Worm (Caenorhabditis elegans) whole organism, young adult: ENCODE results near the gene edg-1.

Experiments
- B0035.1 ChIP-seq: sonication (generic microtip); optimal IDR thresholded peaks from 2 replicates; lab custom pipeline; 2016; ENCODE audit warnings: missing genetic modification characterization, mild to moderate bottlenecking, missing compliant biosample characterization, missing genotype, missing genetic modification reagents
- F10E7.11 ChIP-seq: sonication (generic microtip); optimal IDR thresholded peaks from 2 replicates; lab custom pipeline; 2017; ENCODE audit warnings: mild to moderate bottlenecking, missing genetic modification characterization, moderate library complexity, missing compliant biosample characterization
- F49E8.2 ChIP-seq: sonication (generic microtip); optimal IDR thresholded peaks from 3 replicates; lab custom pipeline; 2017; ENCODE audit warnings: missing genetic modification characterization, mild to moderate bottlenecking, missing compliant biosample characterization, antibody characterized with exemption, moderate library complexity; ENCODE audit not compliant: insufficient read depth
- F57A8.1 ChIP-seq: fragments of 200-800 bp; sonication (Bioruptor generic); optimal IDR thresholded peaks from 2 replicates; lab custom pipeline; 2018; ENCODE audit warnings: mild to moderate bottlenecking, missing genetic modification characterization, moderate library complexity, missing compliant biosample characterization
- T26A5.8 ChIP-seq: sonication (generic microtip); optimal IDR thresholded peaks from 2 replicates; lab custom pipeline; 2016; ENCODE audit warnings: missing genetic modification characterization, missing compliant biosample characterization
- Y79H2A.3 ChIP-seq: fragments of 200-800 bp; sonication (Bioruptor generic); conservative IDR thresholded peaks from 2 replicates; pipeline ENCODE4 v1.3.6; 2022; ENCODE audit warnings: missing genetic modification reagents, missing genetic modification characterization, missing compliant biosample characterization
- aptf-2 ChIP-seq: fragments of 200-800 bp; sonication (Bioruptor generic); conservative IDR thresholded peaks from 2 replicates; pipeline ENCODE4 v1.3.6; 2022; ENCODE audit warnings: missing genetic modification reagents, missing genetic modification characterization, missing compliant biosample characterization
- aptf-3 ChIP-seq: fragments of 200-800 bp; sonication (Bioruptor generic); IDR thresholded peaks from 2 replicates; pipeline ENCODE4 v1.3.6; 2022; ENCODE audit warnings: missing genetic modification characterization, missing compliant biosample characterization
- cebp-1 ChIP-seq, 2 experiments: fragments of 200-800 bp in 1 of 2; sonication (Bioruptor generic) in 1 of 2; sonication (generic microtip) in 1 of 2; IDR thresholded peaks in 1 of 2; optimal IDR thresholded peaks in 1 of 2; 2 replicates each; pipeline versions ENCODE4 v1.3.6 to Lab custom; 2017 to 2022; ENCODE audit warnings: missing compliant biosample characterization in 2 of 2, missing genetic modification characterization in 2 of 2, mild to moderate bottlenecking in 1 of 2, missing genetic modification reagents in 1 of 2, moderate library complexity in 1 of 2
- ceh-58 ChIP-seq: fragments of 200-800 bp; sonication (Bioruptor generic); IDR thresholded peaks from 2 replicates; pipeline ENCODE4 v1.3.6; 2022; ENCODE audit warnings: missing genetic modification characterization, missing compliant biosample characterization
- ceh-79 ChIP-seq: sonication (generic microtip); optimal IDR thresholded peaks from 2 replicates; lab custom pipeline; 2017; ENCODE audit warnings: mild to moderate bottlenecking, missing genetic modification characterization, missing compliant biosample characterization
- ceh-91 ChIP-seq: fragments of 200-800 bp; sonication (Bioruptor generic); IDR thresholded peaks from 2 replicates; pipeline ENCODE4 v1.3.6; 2022; ENCODE audit warnings: missing genetic modification reagents, missing genetic modification characterization, missing compliant biosample characterization
- die-1 ChIP-seq: sonication (generic microtip); optimal IDR thresholded peaks from 2 replicates; lab custom pipeline; 2016; ENCODE audit warnings: missing genotype, mild to moderate bottlenecking, missing genetic modification characterization, missing compliant biosample characterization
- dpl-1 ChIP-seq: fragments of 150-350 bp; optimal IDR thresholded peaks from 2 replicates; lab custom pipeline; 2014; ENCODE audit warnings: missing biosample characterization, missing genetic modification reagents, missing genetic modification characterization
- egl-18 ChIP-seq: fragments of 200-800 bp; sonication (Bioruptor generic); IDR thresholded peaks from 2 replicates; pipeline ENCODE4 v1.3.6; 2022; ENCODE audit warnings: missing genetic modification reagents, missing genetic modification characterization, missing compliant biosample characterization
- egrh-3 ChIP-seq: fragments of 200-800 bp; sonication (Bioruptor generic); IDR thresholded peaks from 2 replicates; pipeline ENCODE4 v1.3.6; 2022; ENCODE audit warnings: missing genetic modification reagents, missing genetic modification characterization, missing compliant biosample characterization
- him-1 ChIP-seq: sonication (generic microtip); optimal IDR thresholded peaks from 2 replicates; lab custom pipeline; 2016; ENCODE audit warnings: missing genotype, missing genetic modification reagents, missing genetic modification characterization, missing compliant biosample characterization
- let-526 ChIP-seq: fragments of 200-800 bp; sonication (Bioruptor generic); IDR thresholded peaks from 2 replicates; pipeline ENCODE4 v1.3.6; 2022; ENCODE audit warnings: missing genetic modification reagents, missing genetic modification characterization, missing compliant biosample characterization
- let-607 ChIP-seq, 2 experiments: fragments of 200-800 bp in 1 of 2; sonication (Bioruptor generic) in 1 of 2; sonication (generic microtip) in 1 of 2; optimal IDR thresholded peaks; 2 replicates each; lab custom pipeline; 2016 to 2018; ENCODE audit warnings: mild to moderate bottlenecking in 2 of 2, missing compliant biosample characterization in 2 of 2, missing genetic modification characterization in 2 of 2, moderate library complexity in 2 of 2, missing genotype in 1 of 2
- lsl-1 ChIP-seq: fragments of 200-800 bp; sonication (Bioruptor generic); optimal IDR thresholded peaks from 2 replicates; lab custom pipeline; 2018; ENCODE audit warnings: mild to moderate bottlenecking, missing genetic modification characterization, moderate library complexity, missing compliant biosample characterization
- madf-6 ChIP-seq: fragments of 200-800 bp; sonication (Bioruptor generic); IDR thresholded peaks from 2 replicates; pipeline ENCODE4 v1.3.6; 2022; ENCODE audit warnings: missing genetic modification reagents, missing genetic modification characterization, missing compliant biosample characterization
- mel-28 ChIP-seq: sonication (generic microtip); optimal IDR thresholded peaks from 2 replicates; lab custom pipeline; 2016; ENCODE audit warnings: borderline replicate concordance, mild to moderate bottlenecking, missing genetic modification characterization, missing compliant biosample characterization
- nfya-2 ChIP-seq: fragments of 200-800 bp; sonication (Bioruptor generic); IDR thresholded peaks from 2 replicates; pipeline ENCODE4 v1.3.6; 2022; ENCODE audit warnings: missing genetic modification reagents, missing genetic modification characterization, missing compliant biosample characterization
- nhr-179 ChIP-seq: sonication (generic microtip); optimal IDR thresholded peaks from 2 replicates; lab custom pipeline; 2016; ENCODE audit warnings: mild to moderate bottlenecking, missing genetic modification characterization, missing compliant biosample characterization
- nhr-27 ChIP-seq: fragments of 200-800 bp; sonication (Bioruptor generic); optimal IDR thresholded peaks from 2 replicates; lab custom pipeline; 2018; ENCODE audit warnings: mild to moderate bottlenecking, missing genetic modification characterization, moderate library complexity, missing compliant biosample characterization
- repo-1 ChIP-seq: sonication (generic microtip); optimal IDR thresholded peaks from 2 replicates; lab custom pipeline; 2017; ENCODE audit warnings: mild to moderate bottlenecking, missing genetic modification characterization, missing compliant biosample characterization
- tbp1 ChIP-seq: fragments of 200-800 bp; sonication (Bioruptor generic); optimal IDR thresholded peaks from 2 replicates; lab custom pipeline; 2018; ENCODE audit warnings: mild to moderate bottlenecking, missing genetic modification characterization, missing compliant biosample characterization
- xnd-1 ChIP-seq: sonication (generic microtip); optimal IDR thresholded peaks from 2 replicates; lab custom pipeline; 2016; ENCODE audit warnings: missing genotype, missing genetic modification reagents, missing genetic modification characterization, missing compliant biosample characterization
- zfh-2 ChIP-seq: fragments of 200-800 bp; sonication (Bioruptor generic); conservative IDR thresholded peaks from 2 replicates; pipeline ENCODE4 v1.3.6; 2022; ENCODE audit warnings: missing genetic modification reagents, missing genetic modification characterization, missing compliant biosample characterization
- ztf-3 ChIP-seq: fragments of 200-800 bp; sonication (Bioruptor generic); optimal IDR thresholded peaks from 2 replicates; lab custom pipeline; 2018; ENCODE audit warnings: mild to moderate bottlenecking, missing genetic modification characterization, missing compliant biosample characterization

edg-1 gene

ce11 chrIV:11352768-11353167 lies 32.2 kb downstream of the edg-1 start:
- no peak for TF ChIP-seq dpl-1

ce11 chrIV:11353946-11354458 lies 33.4 kb downstream of the edg-1 start, which contains the start of gene T01G1.2:
TSS of gene T01G1.2 (plus strand) at chrIV:11354408.
- no peak for TF ChIP-seq nhr-27 (tag; lab: Kevin White, UChicago)
- TF ChIP-seq Y79H2A.3 (GFP tag; lab: Robert Waterston, UW), result no peak
- TF ChIP-seq cebp-1 (GFP tag; IDR thresholded peaks at IDR 0.05; lab: Robert Waterston, UW), result no peak
- no peak for TF ChIP-seq cebp-1 (tag; optimal IDR thresholded peaks at IDR 0.05; lab: Kevin White, UChicago)
- no peak for TF ChIP-seq ceh-91 (GFP tag; lab: Robert Waterston, UW)
- TF ChIP-seq B0035.1 (tag; lab: Kevin White, UChicago), result no peak
- TF ChIP-seq nhr-179 (tag; lab: Kevin White, UChicago), result no peak
- no peak for TF ChIP-seq die-1 (tag; lab: Kevin White, UChicago)
- no peak for TF ChIP-seq egrh-3 (GFP tag; lab: Robert Waterston, UW)
- no peak for TF ChIP-seq mel-28 (tag; lab: Kevin White, UChicago)
- no peak for TF ChIP-seq repo-1 (tag; lab: Kevin White, UChicago)
- TF ChIP-seq aptf-3 (GFP tag; lab: Robert Waterston, UW), result no peak

ce11 chrIV:11359769-11360168 lies 39.2 kb downstream of the edg-1 start, which contains the start of gene klp-12:
TSS of gene klp-12 (minus strand) at chrIV:11359869.
- TF ChIP-seq F57A8.1 (no peak), nfya-2 (GFP tag; lab: Robert Waterston, UW) (no peak), let-607 (tag; optimal IDR thresholded peaks at IDR 0.05; lab: Kevin White, UChicago) (no peak), madf-6 (GFP tag; lab: Robert Waterston, UW) (no peak)

ce11 chrIV:11361409-11361808 lies 40.8 kb downstream of the edg-1 start, which contains the start of gene T01G1.4:
TSS of gene T01G1.4 (minus strand) at chrIV:11361509.
- no peak for TF ChIP-seq zfh-2 (GFP tag; lab: Robert Waterston, UW)
- TF ChIP-seq xnd-1 (tag; lab: Kevin White, UChicago), result no peak
- no peak for TF ChIP-seq F10E7.11 (tag; lab: Kevin White, UChicago)
- no peak for TF ChIP-seq him-1 (tag; lab: Kevin White, UChicago)
- TF ChIP-seq egl-18 (GFP tag; lab: Robert Waterston, UW), result no peak
- no peak for TF ChIP-seq F49E8.2 (tag; lab: Kevin White, UChicago)
- no peak for TF ChIP-seq ceh-79 (tag; lab: Kevin White, UChicago)
- TF ChIP-seq aptf-2, result no peak
- no peak for TF ChIP-seq lsl-1 (GFP tag; lab: Kevin White, UChicago)
- no peak for TF ChIP-seq let-526 (GFP tag; lab: Robert Waterston, UW)
- no peak for TF ChIP-seq T26A5.8 (tag; lab: Kevin White, UChicago)
- TF ChIP-seq B0035.1 (tag; lab: Kevin White, UChicago), result no peak
- no peak for TF ChIP-seq tbp1
- TF ChIP-seq ztf-3, result no peak
- no peak for TF ChIP-seq ceh-58 (GFP tag; lab: Robert Waterston, UW)
